Worm (Caenorhabditis elegans) whole organism, young adult: ENCODE measurements around the gene F41G4.7.
A peak's percentile ranks its signal among the peaks of the same experiment; 100 is the strongest.

ENCODE experiments used
- B0019.2 ChIP-seq: fragments of 200-800 bp; sonication (Bioruptor generic); conservative IDR thresholded peaks from 2 replicates; pipeline ENCODE4 v1.3.6; 2022; ENCODE audit warnings: missing genetic modification reagents, missing genetic modification characterization, missing compliant biosample characterization
- B0035.1 ChIP-seq: sonication (generic microtip); optimal IDR thresholded peaks from 2 replicates; lab custom pipeline; 2016; ENCODE audit warnings: missing genetic modification characterization, mild to moderate bottlenecking, missing compliant biosample characterization, missing genotype, missing genetic modification reagents
- D2030.7 ChIP-seq: fragments of 200-800 bp; sonication (Bioruptor generic); IDR thresholded peaks from 2 replicates; pipeline ENCODE4 v1.3.6; 2022; ENCODE audit warnings: missing genetic modification reagents, missing genetic modification characterization, missing compliant biosample characterization
- F52B5.7 ChIP-seq: sonication (generic microtip); optimal IDR thresholded peaks from 2 replicates; lab custom pipeline; 2016; ENCODE audit warnings: mild to moderate bottlenecking, missing genetic modification characterization, missing compliant biosample characterization
- F55B11.4 ChIP-seq: sonication (generic microtip); optimal IDR thresholded peaks from 2 replicates; lab custom pipeline; 2016; ENCODE audit warnings: missing compliant biosample characterization, missing genetic modification characterization, borderline replicate concordance; ENCODE audit not compliant: insufficient read depth
- K11D2.4 ChIP-seq: fragments of 200-800 bp; sonication (Bioruptor generic); IDR thresholded peaks from 2 replicates; pipeline ENCODE4 v1.3.6; 2022; ENCODE audit warnings: missing genetic modification reagents, missing genetic modification characterization, missing compliant biosample characterization
- T26A5.8 ChIP-seq: sonication (generic microtip); optimal IDR thresholded peaks from 2 replicates; lab custom pipeline; 2016; ENCODE audit warnings: missing genetic modification characterization, missing compliant biosample characterization
- Y53F4B.3 ChIP-seq: fragments of 200-800 bp; sonication (Bioruptor generic); IDR thresholded peaks from 2 replicates; pipeline ENCODE4 v1.3.6; 2022; ENCODE audit warnings: missing genetic modification reagents, missing genetic modification characterization, missing compliant biosample characterization
- akir-1 ChIP-seq: fragments of 200-800 bp; sonication (Bioruptor generic); optimal IDR thresholded peaks from 2 replicates; lab custom pipeline; 2018; ENCODE audit warnings: mild to moderate bottlenecking, missing genetic modification characterization, moderate library complexity, missing compliant biosample characterization
- ama-1 ChIP-seq, 3 experiments: fragments of 150-350 bp in 1 of 3; sonication (generic microtip) in 2 of 3; optimal IDR thresholded peaks; 2 replicates each; lab custom pipeline; 2014 to 2018; ENCODE audit warnings: missing biosample characterization in 2 of 3, missing genetic modification characterization in 2 of 3, missing genetic modification reagents in 2 of 3
- aptf-2 ChIP-seq: fragments of 200-800 bp; sonication (Bioruptor generic); conservative IDR thresholded peaks from 2 replicates; pipeline ENCODE4 v1.3.6; 2022; ENCODE audit warnings: missing genetic modification reagents, missing genetic modification characterization, missing compliant biosample characterization
- atf-7 ChIP-seq: sonication (generic microtip); optimal IDR thresholded peaks from 2 replicates; lab custom pipeline; 2017; ENCODE audit warnings: mild to moderate bottlenecking, missing genetic modification characterization, missing compliant biosample characterization
- athp-1 ChIP-seq: sonication (generic microtip); optimal IDR thresholded peaks from 2 replicates; lab custom pipeline; 2017; ENCODE audit warnings: mild to moderate bottlenecking, missing genetic modification characterization, missing compliant biosample characterization
- ceh-27 ChIP-seq: fragments of 200-800 bp; sonication (Bioruptor generic); optimal IDR thresholded peaks from 2 replicates; lab custom pipeline; 2018; ENCODE audit warnings: mild to moderate bottlenecking, missing genetic modification characterization, moderate library complexity, missing compliant biosample characterization
- egrh-3 ChIP-seq: fragments of 200-800 bp; sonication (Bioruptor generic); IDR thresholded peaks from 2 replicates; pipeline ENCODE4 v1.3.6; 2022; ENCODE audit warnings: missing genetic modification reagents, missing genetic modification characterization, missing compliant biosample characterization
- ekl-4 ChIP-seq: fragments of 200-800 bp; sonication (Bioruptor generic); IDR thresholded peaks from 2 replicates; pipeline ENCODE4 v1.3.6; 2022; ENCODE audit warnings: missing genetic modification reagents, missing genetic modification characterization, missing compliant biosample characterization
- hrde-1 ChIP-seq: sonication (generic microtip); optimal IDR thresholded peaks from 2 replicates; lab custom pipeline; 2016; ENCODE audit warnings: missing genetic modification characterization, mild to moderate bottlenecking, missing compliant biosample characterization, moderate library complexity, missing genotype, missing genetic modification reagents, borderline replicate concordance
- lag-1 ChIP-seq: fragments of 200-800 bp; sonication (Bioruptor generic); IDR thresholded peaks from 2 replicates; pipeline ENCODE4 v1.3.6; 2022; ENCODE audit warnings: missing genetic modification reagents, missing genetic modification characterization, missing compliant biosample characterization
- let-526 ChIP-seq: fragments of 200-800 bp; sonication (Bioruptor generic); IDR thresholded peaks from 2 replicates; pipeline ENCODE4 v1.3.6; 2022; ENCODE audit warnings: missing genetic modification reagents, missing genetic modification characterization, missing compliant biosample characterization
- lsl-1 ChIP-seq: fragments of 200-800 bp; sonication (Bioruptor generic); optimal IDR thresholded peaks from 2 replicates; lab custom pipeline; 2018; ENCODE audit warnings: mild to moderate bottlenecking, missing genetic modification characterization, moderate library complexity, missing compliant biosample characterization
- madf-6 ChIP-seq: fragments of 200-800 bp; sonication (Bioruptor generic); IDR thresholded peaks from 2 replicates; pipeline ENCODE4 v1.3.6; 2022; ENCODE audit warnings: missing genetic modification reagents, missing genetic modification characterization, missing compliant biosample characterization
- madf-8 ChIP-seq: fragments of 200-800 bp; sonication (Bioruptor generic); conservative IDR thresholded peaks from 2 replicates; pipeline ENCODE4 v1.3.6; 2022; ENCODE audit warnings: missing genetic modification reagents, missing genetic modification characterization, missing compliant biosample characterization
- mcd-1 ChIP-seq: fragments of 200-800 bp; sonication (Bioruptor generic); IDR thresholded peaks from 2 replicates; pipeline ENCODE4 v1.3.6; 2022; ENCODE audit warnings: missing genetic modification reagents, missing genetic modification characterization, missing compliant biosample characterization
- mel-28 ChIP-seq: sonication (generic microtip); optimal IDR thresholded peaks from 2 replicates; lab custom pipeline; 2016; ENCODE audit warnings: borderline replicate concordance, mild to moderate bottlenecking, missing genetic modification characterization, missing compliant biosample characterization
- mes-4 ChIP-seq: sonication (generic microtip); optimal IDR thresholded peaks from 2 replicates; lab custom pipeline; 2016; ENCODE audit warnings: missing genotype, missing genetic modification characterization, missing compliant biosample characterization
- nfya-1 ChIP-seq: sonication (generic microtip); optimal IDR thresholded peaks from 2 replicates; lab custom pipeline; 2017; ENCODE audit warnings: antibody characterized with exemption, missing compliant biosample characterization, missing genetic modification characterization, borderline replicate concordance; ENCODE audit not compliant: insufficient read depth
- nhr-179 ChIP-seq: sonication (generic microtip); optimal IDR thresholded peaks from 2 replicates; lab custom pipeline; 2016; ENCODE audit warnings: mild to moderate bottlenecking, missing genetic modification characterization, missing compliant biosample characterization
- nhr-90 ChIP-seq: sonication (generic microtip); optimal IDR thresholded peaks from 2 replicates; lab custom pipeline; 2016; ENCODE audit warnings: missing genotype, mild to moderate bottlenecking, missing genetic modification characterization, missing compliant biosample characterization
- sea-2 ChIP-seq: fragments of 200-800 bp; sonication (Bioruptor generic); IDR thresholded peaks from 2 replicates; pipeline ENCODE4 v1.3.6; 2022; ENCODE audit warnings: missing genetic modification characterization, missing compliant biosample characterization
- snpc-1.3 ChIP-seq: sonication (generic microtip); optimal IDR thresholded peaks from 2 replicates; lab custom pipeline; 2017; ENCODE audit warnings: missing genetic modification characterization, mild to moderate bottlenecking, missing compliant biosample characterization, antibody characterized with exemption, moderate library complexity, missing genotype, missing genetic modification reagents; ENCODE audit not compliant: insufficient read depth
- snpc-4 ChIP-seq, 5 experiments: fragments of 150-350 bp in 1 of 5; sonication (generic microtip) in 4 of 5; optimal IDR thresholded peaks; 2 replicates each; lab custom pipeline; 2014 to 2018; ENCODE audit warnings: missing genetic modification characterization in 5 of 5, missing biosample characterization in 3 of 5, antibody characterized with exemption in 2 of 5, mild to moderate bottlenecking in 2 of 5, missing compliant biosample characterization in 2 of 5, missing genotype in 2 of 5, moderate library complexity in 2 of 5, missing genetic modification reagents in 1 of 5
- sptf-2 ChIP-seq: fragments of 200-800 bp; sonication (Bioruptor generic); optimal IDR thresholded peaks from 2 replicates; lab custom pipeline; 2018; ENCODE audit warnings: mild to moderate bottlenecking, missing genetic modification characterization, missing compliant biosample characterization
- tbp1 ChIP-seq: fragments of 200-800 bp; sonication (Bioruptor generic); optimal IDR thresholded peaks from 2 replicates; lab custom pipeline; 2018; ENCODE audit warnings: mild to moderate bottlenecking, missing genetic modification characterization, missing compliant biosample characterization
- tlf-1 ChIP-seq: fragments of 200-800 bp; sonication (Bioruptor generic); optimal IDR thresholded peaks from 2 replicates; lab custom pipeline; 2018; ENCODE audit warnings: mild to moderate bottlenecking, missing genetic modification characterization, missing compliant biosample characterization
- unc-130 ChIP-seq: sonication (generic microtip); optimal IDR thresholded peaks from 2 replicates; lab custom pipeline; 2016; ENCODE audit warnings: missing genetic modification reagents, missing genetic modification characterization, missing compliant biosample characterization
- xnd-1 ChIP-seq: sonication (generic microtip); optimal IDR thresholded peaks from 2 replicates; lab custom pipeline; 2016; ENCODE audit warnings: missing genotype, missing genetic modification reagents, missing genetic modification characterization, missing compliant biosample characterization
- zfh-2 ChIP-seq: fragments of 200-800 bp; sonication (Bioruptor generic); conservative IDR thresholded peaks from 2 replicates; pipeline ENCODE4 v1.3.6; 2022; ENCODE audit warnings: missing genetic modification reagents, missing genetic modification characterization, missing compliant biosample characterization
- ztf-25 ChIP-seq: fragments of 200-800 bp; sonication (Bioruptor generic); IDR thresholded peaks from 2 replicates; pipeline ENCODE4 v1.3.6; 2022; ENCODE audit warnings: missing genetic modification reagents, missing genetic modification characterization, missing compliant biosample characterization
- ztf-28 ChIP-seq: fragments of 200-800 bp; sonication (Bioruptor generic); IDR thresholded peaks from 2 replicates; pipeline ENCODE4 v1.3.6; 2022; ENCODE audit warnings: missing genetic modification reagents, missing genetic modification characterization, missing compliant biosample characterization
- ztf-6 ChIP-seq: fragments of 200-800 bp; sonication (Bioruptor generic); IDR thresholded peaks from 2 replicates; pipeline ENCODE4 v1.3.6; 2022; ENCODE audit warnings: missing genetic modification reagents, missing genetic modification characterization, missing compliant biosample characterization

The F41G4.7 gene

ce11 chrX:16836304-16836703 lies at the start of gene F41G4.7:
TSS of gene F41G4.7 (minus strand) at chrX:16836404.
- no peak for TF ChIP-seq ama-1 (optimal IDR thresholded peaks at IDR 0.05; lab: Kevin White, UChicago)
- TF ChIP-seq ama-1 (GFP tag; optimal IDR thresholded peaks at IDR 0.05; lab: Kevin White, UChicago), result no peak
- TF ChIP-seq ztf-28 (GFP tag; lab: Robert Waterston, UW), result no peak
- no peak for TF ChIP-seq mcd-1
- TF ChIP-seq B0035.1 (tag; lab: Kevin White, UChicago), result no peak
- TF ChIP-seq lsl-1, result no peak
- no peak for TF ChIP-seq xnd-1 (tag; lab: Kevin White, UChicago)
- TF ChIP-seq K11D2.4 (GFP tag; lab: Robert Waterston, UW), result no peak
- no peak for TF ChIP-seq athp-1 (tag; lab: Kevin White, UChicago)
- no peak for TF ChIP-seq D2030.7
- no peak for TF ChIP-seq ztf-25 (GFP tag; lab: Robert Waterston, UW)
- no peak for TF ChIP-seq snpc-1.3 (tag; lab: Kevin White, UChicago)
- no peak for TF ChIP-seq mes-4 (tag; lab: Kevin White, UChicago)
- no peak for TF ChIP-seq akir-1 (GFP tag; lab: Kevin White, UChicago)
- TF ChIP-seq atf-7 (tag; lab: Kevin White, UChicago), result no peak
- no peak for TF ChIP-seq nfya-1 (tag; lab: Kevin White, UChicago)
- no peak for TF ChIP-seq madf-8 (GFP tag; lab: Robert Waterston, UW)
- no peak for TF ChIP-seq lag-1
- no peak for TF ChIP-seq F52B5.7 (tag; lab: Kevin White, UChicago)
- no peak for TF ChIP-seq T26A5.8 (tag; lab: Kevin White, UChicago)
- no peak for TF ChIP-seq hrde-1 (tag; lab: Kevin White, UChicago)
- TF ChIP-seq, all 124 proteins: peak for 0

ce11 chrX:16884075-16884474 lies 47.9 kb upstream of the F41G4.7 start:
- TF ChIP-seq F55B11.4 (tag; lab: Kevin White, UChicago) (no peak), ceh-27 (GFP tag; lab: Kevin White, UChicago) (no peak), let-526 (GFP tag; lab: Robert Waterston, UW) (no peak), egrh-3 (GFP tag; lab: Robert Waterston, UW) (peak; percentile 64; the same call in 1 of the 2 replicates), nhr-179 (tag; lab: Kevin White, UChicago) (no peak), aptf-2 (GFP tag; lab: Robert Waterston, UW) (0 out of 2 replicates have a peak, but pooled peaks have one; percentile 70), madf-6 (GFP tag; lab: Robert Waterston, UW) (no peak), zfh-2 (GFP tag; lab: Robert Waterston, UW) (0 out of 2 replicates have a peak, but pooled peaks have one; percentile 11), sptf-2 (GFP tag; lab: Kevin White, UChicago) (no peak), Y53F4B.3 (GFP tag; lab: Robert Waterston, UW) (no peak), mel-28 (tag; lab: Kevin White, UChicago) (no peak), tlf-1 (no peak), snpc-4 (GFP tag; optimal IDR thresholded peaks at IDR 0.05; lab: Kevin White, UChicago) (no peak), snpc-4 (tag; optimal IDR thresholded peaks at IDR 0.05; lab: Kevin White, UChicago) (no peak), unc-130 (GFP tag; lab: Kevin White, UChicago) (no peak), sea-2 (no peak), nhr-90 (tag; lab: Kevin White, UChicago) (no peak), ekl-4 (GFP tag; lab: Robert Waterston, UW) (no peak), tbp1 (GFP tag; lab: Kevin White, UChicago) (no peak), B0019.2 (no peak), ztf-6 (GFP tag; lab: Robert Waterston, UW) (no peak)
